Fruit fly (Drosophila melanogaster): ENCODE measurements around the gene SmD1.
A peak's percentile ranks its signal among the peaks of the same experiment; 100 is the strongest.

SmD1 gene

dm6 chr3L:12749567-12750535 lies 15.4 kb upstream of the SmD1 start, which contains the start of the genes Klc and CG10984 (continued):
- TF ChIP-seq OdsH (GFP tag; optimal IDR thresholded peaks at IDR 0.05), result peak; percentile 90
- peak; percentile 66 for TF ChIP-seq Ets21C (GFP tag; optimal IDR thresholded peaks at IDR 0.05)
- TF ChIP-seq CG11902 (GFP tag; optimal IDR thresholded peaks at IDR 0.05), result peak; percentile 71
- peak; percentile 85 for TF ChIP-seq CG10631 (GFP tag; optimal IDR thresholded peaks at IDR 0.05)
- TF ChIP-seq pdm3 (GFP tag; optimal IDR thresholded peaks at IDR 0.05), result peak; percentile 93
- TF ChIP-seq achi (GFP tag; optimal IDR thresholded peaks at IDR 0.05), result peak; percentile 84
- TF ChIP-seq CG6808 (GFP tag; optimal IDR thresholded peaks at IDR 0.05), result no peak
- no peak for TF ChIP-seq svp (GFP tag)
- peak; percentile 80 for TF ChIP-seq Hr39 (GFP tag; optimal IDR thresholded peaks at IDR 0.05)
- peak; percentile 83; the same call in 1 of the 2 replicates for TF ChIP-seq Gug (GFP tag; IDR thresholded peaks at IDR 0.05)

dm6 chr3L:12748711-12749566 lies 14.5 kb upstream of the SmD1 start:
- TF ChIP-seq CG4318 (GFP tag; optimal IDR thresholded peaks at IDR 0.05) (no peak), Sox102F (GFP tag; optimal IDR thresholded peaks at IDR 0.05) (no peak), Hr4 (GFP tag; optimal IDR thresholded peaks at IDR 0.05) (no peak), eg (GFP tag; IDR thresholded peaks at IDR 0.05) (no peak), Blimp-1 (GFP tag; optimal IDR thresholded peaks at IDR 0.05) (no peak), CG31627 (GFP tag; optimal IDR thresholded peaks at IDR 0.05) (no peak), Sox14 (GFP tag; optimal IDR thresholded peaks at IDR 0.05) (no peak), CG6808 (GFP tag; optimal IDR thresholded peaks at IDR 0.05) (no peak), dac (GFP tag; optimal IDR thresholded peaks at IDR 0.05) (no peak), Ets21C (GFP tag; optimal IDR thresholded peaks at IDR 0.05) (no peak)

- no peak for TF ChIP-seq CG3919 (GFP tag; optimal IDR thresholded peaks at IDR 0.05)
Measured at dm6 chr3L:12746241-12746640, 11.8 kb upstream of the SmD1 start.

- TF ChIP-seq Eip75B (GFP tag; optimal IDR thresholded peaks at IDR 0.05), result no peak
- TF ChIP-seq spab (GFP tag; optimal IDR thresholded peaks at IDR 0.05), result no peak
- TF ChIP-seq esn (GFP tag; optimal IDR thresholded peaks at IDR 0.05), result peak; percentile 2
- no peak for TF ChIP-seq cyc (GFP tag; optimal IDR thresholded peaks at IDR 0.05)
- TF ChIP-seq net (GFP tag; optimal IDR thresholded peaks at IDR 0.05), result no peak
- TF ChIP-seq Gug (GFP tag; IDR thresholded peaks at IDR 0.05), result no peak
Measured at dm6 chr3L:12745121-12745770, 10.8 kb upstream of the SmD1 start, which contains the start of gene CG32109. Gene CG32109 (plus strand): TSS chr3L:12745344.

dm6 chr3L:12741608-12742007 lies 7.2 kb upstream of the SmD1 start, which contains the start of gene CG32112:
Gene CG32112 (plus strand): TSS chr3L:12741718.
- TF ChIP-seq Sox15 (GFP tag; optimal IDR thresholded peaks at IDR 0.05) (no peak), esn (GFP tag; optimal IDR thresholded peaks at IDR 0.05) (peak; percentile 44), Hr4 (GFP tag; optimal IDR thresholded peaks at IDR 0.05) (peak; percentile 1), Sox102F (GFP tag; optimal IDR thresholded peaks at IDR 0.05) (no peak)

dm6 chr3L:12735707-12736106 lies 1.3 kb upstream of the SmD1 start:
- no peak for TF ChIP-seq lz (GFP tag; optimal IDR thresholded peaks at IDR 0.05)
- no peak for TF ChIP-seq Blimp-1 (GFP tag; optimal IDR thresholded peaks at IDR 0.05)
- no peak for TF ChIP-seq CG9139 (GFP tag; optimal IDR thresholded peaks at IDR 0.05)
- TF ChIP-seq CG34406 (GFP tag; optimal IDR thresholded peaks at IDR 0.05), result no peak
- TF ChIP-seq CG10631 (GFP tag; optimal IDR thresholded peaks at IDR 0.05), result no peak
- no peak for TF ChIP-seq CG11902 (GFP tag; optimal IDR thresholded peaks at IDR 0.05)
- TF ChIP-seq Sox15 (GFP tag; optimal IDR thresholded peaks at IDR 0.05), result no peak
- TF ChIP-seq ss (GFP tag; optimal IDR thresholded peaks at IDR 0.05), result no peak

All from whole organism, prepupa.